Worm (Caenorhabditis elegans): ENCODE data around the gene cbd-1.

ce11 chrIV:11375713-11376112 is 2.9 kb downstream of the cbd-1 start:
- TF ChIP-seq unc-62 (GFP tag; optimal IDR thresholded peaks at IDR 0.05) (no peak), daf-12 (tag; optimal IDR thresholded peaks at IDR 0.05) (no peak), tbx-2 (tag; optimal IDR thresholded peaks at IDR 0.05) (no peak), skn-1 (tag; optimal IDR thresholded peaks at IDR 0.05) (no peak), ceh-28 (tag; optimal IDR thresholded peaks at IDR 0.05) (no peak), ztf-11 (tag; optimal IDR thresholded peaks at IDR 0.05) (no peak), lin-15B (tag; optimal IDR thresholded peaks at IDR 0.05) (no peak), unc-39 (tag; optimal IDR thresholded peaks at IDR 0.05) (no peak), nfya-1 (tag; optimal IDR thresholded peaks at IDR 0.05; ENCODE audit: insufficient read depth) (no peak), hmg-11 (tag; optimal IDR thresholded peaks at IDR 0.05) (no peak), ama-1 (optimal IDR thresholded peaks at IDR 0.05) (no peak), fos-1 (tag; optimal IDR thresholded peaks at IDR 0.05) (no peak), ZK546.5 (tag; optimal IDR thresholded peaks at IDR 0.05) (no peak), zag-1 (tag; optimal IDR thresholded peaks at IDR 0.05) (no peak)
